Fruit fly (Drosophila melanogaster) whole organism: ENCODE results near the gene eff.

Source experiments
- CG8478 ChIP-seq: fragments of >200 bp; optimal IDR thresholded peaks from 2 replicates; lab custom pipeline; 2018; ENCODE audit warnings: inconsistent platforms
- Dll ChIP-seq: fragments of >200 bp; optimal IDR thresholded peaks from 2 replicates; lab custom pipeline; 2017
- EcR ChIP-seq, 2 experiments: fragments of >200 bp; optimal IDR thresholded peaks; 2 replicates each; lab custom pipeline; 2017; ENCODE audit warnings: missing biosample characterization in 2 of 2, missing genetic modification characterization in 2 of 2, missing genetic modification reagents in 2 of 2
- pan ChIP-seq: fragments of >200 bp; optimal IDR thresholded peaks from 2 replicates; lab custom pipeline; 2017
- psq ChIP-seq: fragments of >200 bp; optimal IDR thresholded peaks from 2 replicates; lab custom pipeline; 2017
- usp ChIP-seq: fragments of >200 bp; optimal IDR thresholded peaks from 2 replicates; lab custom pipeline; 2017; ENCODE audit warnings: missing biosample characterization, missing genetic modification characterization, mixed read lengths

eff gene

dm6 chr3R:14741192-14741915 is at the start of gene eff, which contains the start of gene jvl:
Gene eff, minus strand, starts transcription at chr3R:14741319.
Gene jvl, plus strand, starts transcription at chr3R:14741582.
- TF ChIP-seq EcR (GFP tag; optimal IDR thresholded peaks at IDR 0.05; lab: Kevin White, UChicago) (no peak), psq (lab: Kevin White, UChicago) (no peak), usp (no peak), pan (lab: Kevin White, UChicago) (no peak), CG8478 (no peak), Dll (lab: Kevin White, UChicago) (no peak)

- TF ChIP-seq Dll (lab: Kevin White, UChicago), result no peak
- TF ChIP-seq usp, result no peak
- TF ChIP-seq psq (lab: Kevin White, UChicago), result no peak
- no peak for TF ChIP-seq pan (lab: Kevin White, UChicago)
- no peak for TF ChIP-seq CG8478
- TF ChIP-seq EcR (GFP tag; optimal IDR thresholded peaks at IDR 0.05; lab: Kevin White, UChicago), result no peak
These were observed 45.5 kb upstream of the eff start for dm6 chr3R:14786669-14787068.

DNA sequence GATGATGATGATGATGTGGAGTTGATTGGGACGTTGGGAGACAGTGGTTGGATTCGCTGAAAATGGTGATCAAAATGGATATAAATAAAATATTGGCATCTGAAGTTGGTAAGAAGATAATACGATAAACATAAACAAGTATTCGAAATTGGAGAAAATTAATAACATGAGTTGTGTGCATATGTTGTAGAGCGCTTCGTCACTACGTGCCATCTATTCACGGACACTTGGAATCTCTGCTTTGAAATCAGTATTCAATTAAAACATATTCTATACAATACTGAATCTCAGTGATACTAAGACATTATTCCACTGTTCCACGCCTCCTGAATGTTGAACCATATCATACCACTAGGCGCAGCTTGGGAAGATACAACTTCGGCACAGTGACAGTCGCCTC is 44.2 kb upstream of the eff start:
- TF ChIP-seq pan (lab: Kevin White, UChicago) (no peak), CG8478 (no peak), usp (no peak), psq (lab: Kevin White, UChicago) (no peak), EcR (GFP tag; optimal IDR thresholded peaks at IDR 0.05; lab: Kevin White, UChicago) (no peak), Dll (lab: Kevin White, UChicago) (no peak)

dm6 chr3R:14780747-14781146 is 39.6 kb upstream of the eff start:
- no peak for TF ChIP-seq CG8478
- no peak for TF ChIP-seq usp
- no peak for TF ChIP-seq pan (lab: Kevin White, UChicago)
- TF ChIP-seq Dll (lab: Kevin White, UChicago), result no peak
- no peak for TF ChIP-seq psq (lab: Kevin White, UChicago)
- no peak for TF ChIP-seq EcR (GFP tag; optimal IDR thresholded peaks at IDR 0.05; lab: Kevin White, UChicago)

DNA sequence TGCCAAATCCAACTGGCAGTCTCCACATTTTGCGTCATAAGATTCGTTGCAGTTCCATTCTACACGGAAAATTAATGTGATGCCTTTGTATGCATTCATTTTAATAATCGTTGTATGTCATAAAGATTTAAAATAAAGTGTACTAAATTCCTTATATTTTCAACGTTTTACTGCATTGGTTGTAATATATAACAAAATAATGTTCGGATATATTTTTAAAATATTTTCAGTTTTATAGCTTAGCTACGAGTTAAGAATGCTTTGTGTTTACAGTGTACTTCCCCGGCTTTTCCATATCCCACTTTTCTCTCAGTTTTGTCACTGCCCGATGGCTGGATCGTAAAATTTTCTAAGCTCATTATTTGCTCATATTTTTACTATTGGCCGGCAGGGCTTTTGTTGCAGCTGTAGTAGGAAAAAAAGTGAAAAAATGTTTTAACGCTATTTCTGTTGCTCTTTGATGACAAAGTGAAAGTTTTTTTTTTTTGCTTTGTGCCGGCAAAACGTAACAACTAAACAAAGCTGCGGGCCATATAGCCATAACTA is 38.7 kb upstream of the eff start:
- TF ChIP-seq psq (lab: Kevin White, UChicago), result no peak
- no peak for TF ChIP-seq usp
- no peak for TF ChIP-seq EcR (GFP tag; optimal IDR thresholded peaks at IDR 0.05; lab: Kevin White, UChicago)
- TF ChIP-seq pan (lab: Kevin White, UChicago), result no peak
- no peak for TF ChIP-seq CG8478
- TF ChIP-seq Dll (lab: Kevin White, UChicago), result no peak

DNA sequence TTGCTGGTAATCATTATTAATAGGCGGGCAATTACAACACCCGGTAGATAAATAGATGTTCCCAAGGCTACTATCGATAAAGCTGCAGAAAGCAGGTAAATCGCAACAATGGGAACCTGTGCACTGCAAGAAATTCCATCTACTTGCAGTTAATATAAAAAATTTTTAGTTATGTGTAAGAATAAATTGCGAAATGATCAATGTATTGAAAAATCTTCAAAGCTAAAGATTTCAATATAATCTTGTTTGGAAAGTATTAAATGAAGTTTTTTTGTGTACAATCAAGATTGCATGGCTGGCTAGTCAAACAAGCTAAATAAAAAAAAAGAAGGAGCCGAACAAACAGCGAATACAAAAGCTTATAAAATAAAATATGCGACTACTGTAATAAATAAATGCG is 34.3 kb upstream of the eff start:
- TF ChIP-seq CG8478 (no peak), Dll (lab: Kevin White, UChicago) (no peak), usp (no peak), psq (lab: Kevin White, UChicago) (no peak), EcR (GFP tag; optimal IDR thresholded peaks at IDR 0.05; lab: Kevin White, UChicago) (no peak), pan (lab: Kevin White, UChicago) (no peak)

dm6 chr3R:14766439-14767025 is 25.4 kb upstream of the eff start:
- TF ChIP-seq psq (lab: Kevin White, UChicago) (no peak), Dll (lab: Kevin White, UChicago) (no peak), CG8478 (no peak), usp (no peak), EcR (GFP tag; optimal IDR thresholded peaks at IDR 0.05; lab: Kevin White, UChicago) (no peak), pan (lab: Kevin White, UChicago) (no peak)

dm6 chr3R:14765364-14765993 is 24.4 kb upstream of the eff start:
- no peak for TF ChIP-seq CG8478
- no peak for TF ChIP-seq usp
- TF ChIP-seq psq (lab: Kevin White, UChicago), result no peak
- no peak for TF ChIP-seq Dll (lab: Kevin White, UChicago)
- no peak for TF ChIP-seq pan (lab: Kevin White, UChicago)
- no peak for TF ChIP-seq EcR (GFP tag; optimal IDR thresholded peaks at IDR 0.05; lab: Kevin White, UChicago)

DNA sequence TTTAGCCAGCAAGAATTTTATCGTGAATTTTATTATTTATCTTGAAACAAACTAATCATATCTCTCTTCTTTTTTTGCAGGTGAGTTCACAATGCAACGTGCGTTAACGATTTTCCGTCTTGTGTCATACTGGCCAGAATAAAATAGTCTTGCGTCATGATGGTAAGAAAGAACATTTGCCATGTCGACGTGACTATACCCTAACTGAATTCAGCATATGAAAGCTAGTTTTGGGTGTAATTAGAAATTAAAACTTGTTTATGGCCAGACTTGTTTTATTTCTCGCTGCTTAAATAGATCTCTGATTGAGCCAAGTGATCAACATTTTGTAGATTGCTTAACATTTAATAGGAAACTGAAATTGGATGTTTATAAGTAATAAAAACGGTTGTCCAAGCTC is 23.0 kb upstream of the eff start:
- TF ChIP-seq Dll (lab: Kevin White, UChicago) (no peak), pan (lab: Kevin White, UChicago) (no peak), EcR (GFP tag; optimal IDR thresholded peaks at IDR 0.05; lab: Kevin White, UChicago) (no peak), usp (no peak), psq (lab: Kevin White, UChicago) (no peak), CG8478 (no peak)

DNA sequence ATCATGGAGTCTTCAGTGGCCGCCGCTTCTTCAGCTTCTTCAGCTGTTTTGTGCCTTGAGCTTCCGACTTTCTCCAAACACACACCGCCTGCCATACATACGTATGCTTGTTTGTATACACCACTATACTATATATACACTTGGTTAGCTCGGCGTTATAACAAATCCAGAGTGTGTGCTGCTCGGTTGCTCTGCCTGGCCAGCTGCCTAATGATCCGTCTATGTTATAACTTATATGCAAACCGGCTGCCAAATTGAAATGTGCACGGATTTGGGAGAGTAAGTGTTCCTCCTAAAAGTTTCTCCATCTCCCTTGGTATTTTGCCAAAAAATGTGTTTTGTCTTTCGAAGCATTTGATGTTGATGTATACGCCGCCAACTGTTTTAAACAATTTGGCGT is 22.4 kb upstream of the eff start:
- TF ChIP-seq CG8478 (no peak), psq (lab: Kevin White, UChicago) (no peak)

dm6 chr3R:14761060-14761459 is 19.9 kb upstream of the eff start:
- no peak for TF ChIP-seq usp
- TF ChIP-seq Dll (lab: Kevin White, UChicago), result no peak
- TF ChIP-seq psq (lab: Kevin White, UChicago), result no peak
- TF ChIP-seq pan (lab: Kevin White, UChicago), result no peak
- TF ChIP-seq CG8478, result no peak
- TF ChIP-seq EcR (GFP tag; optimal IDR thresholded peaks at IDR 0.05; lab: Kevin White, UChicago), result no peak

- TF ChIP-seq Dll (lab: Kevin White, UChicago) (no peak), psq (lab: Kevin White, UChicago) (no peak), EcR (GFP tag; optimal IDR thresholded peaks at IDR 0.05; lab: Kevin White, UChicago) (no peak), usp (no peak), CG8478 (no peak), pan (lab: Kevin White, UChicago) (no peak)
These were observed 17.2 kb upstream of the eff start for dm6 chr3R:14758331-14758730.
